Fruit fly (Drosophila melanogaster) whole organism, pupa: ENCODE data around the gene CG10011.
A peak's percentile ranks its signal among the peaks of the same experiment; 100 is the strongest.

Source experiments
- CG10348 ChIP-seq: fragments of 200-800 bp; sonication (Bioruptor generic); IDR thresholded peaks from 2 replicates; pipeline ENCODE4 v1.3.6; 2022; ENCODE audit warnings: missing biosample characterization, missing genetic modification characterization
- CG12605 ChIP-seq: fragments of 200-800 bp; sonication (Bioruptor generic); IDR thresholded peaks from 2 replicates; pipeline ENCODE4 v1.3.6; 2022; ENCODE audit warnings: missing biosample characterization, missing genetic modification characterization
- CG13204 ChIP-seq: fragments of 200-800 bp; sonication (Bioruptor generic); optimal IDR thresholded peaks from 2 replicates; lab custom pipeline; 2018; ENCODE audit warnings: missing biosample characterization, mild to moderate bottlenecking, missing genetic modification characterization, moderate library complexity
- CG14655 ChIP-seq: fragments of 200-800 bp; sonication (Bioruptor generic); optimal IDR thresholded peaks from 3 replicates; lab custom pipeline; 2017; ENCODE audit warnings: mild to moderate bottlenecking, missing biosample characterization, missing genetic modification reagents, missing genetic modification characterization
- CG15710 ChIP-seq: fragments of 200-800 bp; sonication (Bioruptor generic); optimal IDR thresholded peaks from 2 replicates; lab custom pipeline; 2018; ENCODE audit warnings: missing biosample characterization, mild to moderate bottlenecking, missing genetic modification characterization, moderate library complexity
- CG17806 ChIP-seq: fragments of 200-800 bp; sonication (Bioruptor generic); optimal IDR thresholded peaks from 2 replicates; lab custom pipeline; 2018; ENCODE audit warnings: missing biosample characterization, mild to moderate bottlenecking, missing genetic modification characterization, moderate library complexity
- CG32121 ChIP-seq: fragments of 200-800 bp; sonication (Bioruptor generic); IDR thresholded peaks from 2 replicates; pipeline ENCODE4 v1.3.6; 2022; ENCODE audit warnings: missing biosample characterization, missing genetic modification characterization
- CG34367 ChIP-seq: fragments of 200-800 bp; sonication (Bioruptor generic); optimal IDR thresholded peaks from 2 replicates; lab custom pipeline; 2018; ENCODE audit warnings: missing biosample characterization, mild to moderate bottlenecking, missing genetic modification characterization
- CG4496 ChIP-seq: fragments of 200-800 bp; sonication (Bioruptor generic); IDR thresholded peaks from 3 replicates; pipeline ENCODE4 v1.3.6; 2022; ENCODE audit warnings: missing biosample characterization, missing genetic modification characterization
- CG8159 ChIP-seq: fragments of 200-800 bp; sonication (Bioruptor generic); optimal IDR thresholded peaks from 3 replicates; lab custom pipeline; 2018; ENCODE audit warnings: missing biosample characterization, mild to moderate bottlenecking, missing genetic modification characterization, moderate library complexity
- CG8301 ChIP-seq: fragments of 200-800 bp; sonication (Bioruptor generic); optimal IDR thresholded peaks from 2 replicates; lab custom pipeline; 2018; ENCODE audit warnings: missing biosample characterization, mild to moderate bottlenecking, missing genetic modification characterization
- CG9948 ChIP-seq: fragments of 200-800 bp; sonication (Bioruptor generic); optimal IDR thresholded peaks from 2 replicates; lab custom pipeline; 2018; ENCODE audit warnings: missing biosample characterization, mild to moderate bottlenecking, missing genetic modification characterization, moderate library complexity
- D1 ChIP-seq: fragments of 200-800 bp; sonication (Bioruptor generic); optimal IDR thresholded peaks from 2 replicates; lab custom pipeline; 2018; ENCODE audit warnings: missing biosample characterization, mild to moderate bottlenecking, missing genetic modification characterization, moderate library complexity
- EcR ChIP-seq: fragments of 200-800 bp; sonication (Bioruptor generic); optimal IDR thresholded peaks from 3 replicates; lab custom pipeline; 2019; ENCODE audit warnings: missing biosample characterization, missing genetic modification characterization, mild to moderate bottlenecking, moderate library complexity, missing genetic modification reagents
- Ets98B ChIP-seq: fragments of 200-800 bp; sonication (Bioruptor generic); IDR thresholded peaks from 2 replicates; pipeline ENCODE4 v1.3.6; 2022; ENCODE audit warnings: missing biosample characterization, missing genetic modification characterization
- Pif1A ChIP-seq: fragments of 200-800 bp; sonication (Bioruptor generic); optimal IDR thresholded peaks from 3 replicates; lab custom pipeline; 2016; ENCODE audit warnings: missing biosample characterization, missing genetic modification characterization
- Pif1B ChIP-seq: fragments of 200-800 bp; sonication (Bioruptor generic); optimal IDR thresholded peaks from 3 replicates; lab custom pipeline; 2016; ENCODE audit warnings: missing biosample characterization, missing genetic modification characterization
- Snoo ChIP-seq: fragments of 200-800 bp; sonication (Bioruptor generic); optimal IDR thresholded peaks from 3 replicates; lab custom pipeline; 2017; ENCODE audit warnings: missing biosample characterization, mild to moderate bottlenecking, missing genetic modification characterization, inconsistent platforms
- fd96Ca ChIP-seq: fragments of 200-800 bp; sonication (Bioruptor generic); IDR thresholded peaks from 3 replicates; pipeline ENCODE4 v1.3.6; 2022; ENCODE audit warnings: missing biosample characterization, missing genetic modification characterization
- gl ChIP-seq: fragments of 200-800 bp; sonication (Bioruptor generic); optimal IDR thresholded peaks from 2 replicates; lab custom pipeline; 2018; ENCODE audit warnings: missing biosample characterization, mild to moderate bottlenecking, missing genetic modification characterization
- rn ChIP-seq: fragments of 200-800 bp; sonication (Bioruptor generic); IDR thresholded peaks from 2 replicates; pipeline ENCODE4 v1.3.6; 2022; ENCODE audit warnings: missing biosample characterization, missing genetic modification characterization

The CG10011 gene

DNA sequence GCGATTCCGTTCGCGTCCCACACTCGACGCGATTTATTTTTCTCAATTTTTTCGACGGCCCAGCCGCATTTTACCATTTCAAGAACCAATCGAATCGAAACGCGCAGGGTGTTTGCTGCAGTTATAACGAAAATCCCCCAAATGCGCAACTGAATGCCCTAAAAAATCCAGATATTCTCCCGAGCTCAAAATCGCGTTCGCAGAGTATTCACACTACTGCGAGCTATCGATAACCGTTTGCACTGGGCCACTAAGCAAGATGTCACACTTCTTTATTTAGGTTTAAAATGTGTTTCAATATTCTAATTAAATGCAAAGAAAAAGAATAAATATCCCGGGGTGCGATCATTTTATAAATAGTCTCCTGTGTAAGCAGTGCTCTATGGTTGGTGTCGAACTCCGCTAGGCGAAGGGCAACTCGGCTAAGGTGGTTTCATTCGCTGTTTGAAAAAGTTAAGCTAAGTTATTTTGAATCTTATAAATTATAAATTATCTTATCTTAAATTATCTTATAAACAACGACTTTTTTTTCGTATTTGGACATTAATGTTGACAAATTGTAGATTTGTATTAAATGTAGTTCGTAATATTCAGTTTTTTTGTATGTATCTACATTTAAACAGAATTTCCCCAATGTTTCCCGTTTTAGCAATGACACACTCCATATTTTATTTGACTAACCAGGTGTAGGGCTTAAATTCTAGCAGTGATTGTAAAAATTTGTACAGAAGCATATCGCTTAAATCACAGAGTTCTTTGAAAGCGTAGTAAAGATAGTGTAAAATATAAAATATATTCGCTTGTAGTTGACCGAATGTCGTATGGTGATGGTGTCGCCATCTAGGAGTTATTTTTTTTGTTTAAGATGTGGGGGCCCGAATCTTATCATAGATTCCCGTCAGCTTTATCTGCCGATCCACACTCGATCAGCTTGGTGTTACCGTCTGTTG is at the start of gene CG10011:
Gene CG10011 (minus strand): TSS at position 119 of the 950 bp plus-strand sequence.
- TF ChIP-seq CG8159 (tag; lab: Kevin White, UChicago) (peak; percentile 7), Snoo (peak; percentile 1), CG15710 (tag; lab: Kevin White, UChicago) (no peak), CG32121 (GFP tag; lab: Robert Waterston, UW) (peak; percentile 36; the same call in 1 of the 2 replicates), D1 (tag; lab: Kevin White, UChicago) (no peak)

DNA sequence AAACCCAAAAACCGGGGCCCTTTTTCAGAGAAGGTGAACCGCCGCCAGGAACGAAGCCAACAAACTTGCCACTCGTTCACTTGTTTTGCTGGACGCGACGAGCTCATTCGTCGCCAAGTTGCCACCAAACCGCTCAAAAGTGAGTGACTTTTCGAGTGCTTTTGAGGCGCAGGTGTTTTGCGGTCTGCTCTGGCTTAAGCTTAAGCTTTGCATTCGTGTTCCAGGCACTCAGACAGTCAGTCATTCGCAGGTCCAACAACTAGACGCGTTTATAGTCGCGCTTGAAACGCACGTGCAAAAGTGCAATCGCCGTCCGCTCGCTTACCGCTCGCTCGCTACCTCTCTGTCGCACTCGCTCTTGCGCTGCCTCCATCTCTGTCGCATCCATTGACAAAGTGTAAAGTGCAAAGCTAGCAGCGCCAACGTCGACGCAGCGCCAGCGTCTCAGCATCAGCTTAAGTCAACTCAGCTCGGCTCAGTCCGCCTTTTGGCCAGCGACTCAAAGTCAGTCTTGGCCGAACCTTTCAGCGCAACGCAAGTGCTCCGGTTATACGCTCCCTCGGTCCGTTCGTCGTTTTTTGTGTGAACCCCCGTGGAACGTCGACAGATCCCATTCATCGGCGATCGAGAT is 47.0 kb upstream of the CG10011 start:
- TF ChIP-seq Ets98B (GFP tag; lab: Robert Waterston, UW) (no peak), CG14655 (no peak), Pif1B (GFP tag; lab: Kevin White, UChicago) (no peak), CG32121 (GFP tag; lab: Robert Waterston, UW) (peak; percentile 47; the same call in 1 of the 2 replicates), CG8159 (tag; lab: Kevin White, UChicago) (no peak), CG9948 (tag; lab: Kevin White, UChicago) (no peak), fd96Ca (no peak), CG17806 (tag; lab: Kevin White, UChicago) (no peak), Pif1A (GFP tag; lab: Kevin White, UChicago) (no peak), D1 (tag; lab: Kevin White, UChicago) (no peak), gl (tag; lab: Kevin White, UChicago) (no peak), EcR (GFP tag; lab: Kevin White, UChicago) (peak; percentile 41), CG34367 (tag; lab: Kevin White, UChicago) (no peak), CG8301 (tag; lab: Kevin White, UChicago) (no peak), CG15710 (tag; lab: Kevin White, UChicago) (no peak), rn (GFP tag; lab: Robert Waterston, UW) (no peak), CG13204 (GFP tag; lab: Kevin White, UChicago) (peak; percentile 100), CG4496 (GFP tag; lab: Robert Waterston, UW) (0 out of 3 replicates have a peak, but pooled peaks have one; percentile 43), Snoo (no peak), CG10348 (GFP tag; lab: Robert Waterston, UW) (no peak), CG12605 (no peak)

DNA sequence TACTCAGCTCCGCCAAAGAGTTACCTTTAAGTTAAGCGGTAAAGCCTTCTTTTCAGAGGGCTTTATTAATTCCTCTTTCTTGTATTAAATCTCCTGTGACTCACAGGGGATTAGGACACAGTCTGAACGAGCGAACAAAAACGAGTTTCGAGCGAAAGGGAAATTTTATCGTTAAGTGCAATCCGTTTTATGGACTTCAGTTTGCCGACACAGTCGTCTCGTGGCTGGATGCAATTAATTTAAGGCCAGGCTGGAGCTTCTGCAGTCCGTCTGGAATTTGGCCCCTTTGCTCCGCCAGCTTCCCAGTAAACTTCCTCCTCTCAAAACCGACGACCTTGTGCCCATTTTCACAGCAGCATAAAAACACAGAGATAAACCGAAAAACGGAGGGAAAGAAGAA is 44.7 kb upstream of the CG10011 start:
- TF ChIP-seq CG8159 (tag; lab: Kevin White, UChicago) = no peak
- TF ChIP-seq Snoo = peak; percentile 45
- peak; percentile 19 for TF ChIP-seq EcR (GFP tag; lab: Kevin White, UChicago)

DNA sequence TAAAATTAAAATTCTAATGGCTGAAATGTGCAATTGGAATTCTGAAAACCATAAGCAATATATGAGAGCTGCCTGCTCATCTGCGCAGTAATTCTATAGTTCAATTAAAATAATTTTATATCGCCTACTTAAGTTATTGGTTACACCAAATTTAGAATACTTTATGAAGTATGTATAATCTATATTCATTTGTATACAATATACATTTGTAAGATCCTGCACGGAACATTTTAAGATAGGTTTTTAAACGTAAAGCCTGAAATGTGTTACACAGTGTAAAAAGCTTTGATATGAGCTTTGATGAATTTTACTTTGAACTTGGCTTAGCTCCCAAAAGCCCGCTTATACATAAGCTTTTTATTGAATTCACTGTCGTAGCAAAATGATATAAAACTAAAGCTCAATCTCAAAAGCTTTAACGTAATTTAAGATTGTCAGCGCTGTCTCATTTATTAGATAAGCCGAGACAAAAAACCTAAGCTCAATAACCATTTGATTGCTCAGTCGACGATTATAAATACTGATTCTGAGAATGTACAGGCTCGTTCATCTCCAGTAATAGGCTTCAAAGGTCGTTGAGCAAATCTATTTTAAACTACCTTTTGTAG is 42.7 kb upstream of the CG10011 start:
- TF ChIP-seq gl (tag; lab: Kevin White, UChicago) (no peak), CG32121 (GFP tag; lab: Robert Waterston, UW) (0 out of 2 replicates have a peak, but pooled peaks have one; percentile 34), Snoo (peak; percentile 2), CG15710 (tag; lab: Kevin White, UChicago) (peak; percentile 0), CG14655 (peak; percentile 2), CG10348 (GFP tag; lab: Robert Waterston, UW) (no peak), CG34367 (tag; lab: Kevin White, UChicago) (peak; percentile 11), CG8159 (tag; lab: Kevin White, UChicago) (peak; percentile 41), CG9948 (tag; lab: Kevin White, UChicago) (peak; percentile 23), CG17806 (tag; lab: Kevin White, UChicago) (peak; percentile 29), CG4496 (GFP tag; lab: Robert Waterston, UW) (no peak), CG8301 (tag; lab: Kevin White, UChicago) (peak; percentile 44)

DNA sequence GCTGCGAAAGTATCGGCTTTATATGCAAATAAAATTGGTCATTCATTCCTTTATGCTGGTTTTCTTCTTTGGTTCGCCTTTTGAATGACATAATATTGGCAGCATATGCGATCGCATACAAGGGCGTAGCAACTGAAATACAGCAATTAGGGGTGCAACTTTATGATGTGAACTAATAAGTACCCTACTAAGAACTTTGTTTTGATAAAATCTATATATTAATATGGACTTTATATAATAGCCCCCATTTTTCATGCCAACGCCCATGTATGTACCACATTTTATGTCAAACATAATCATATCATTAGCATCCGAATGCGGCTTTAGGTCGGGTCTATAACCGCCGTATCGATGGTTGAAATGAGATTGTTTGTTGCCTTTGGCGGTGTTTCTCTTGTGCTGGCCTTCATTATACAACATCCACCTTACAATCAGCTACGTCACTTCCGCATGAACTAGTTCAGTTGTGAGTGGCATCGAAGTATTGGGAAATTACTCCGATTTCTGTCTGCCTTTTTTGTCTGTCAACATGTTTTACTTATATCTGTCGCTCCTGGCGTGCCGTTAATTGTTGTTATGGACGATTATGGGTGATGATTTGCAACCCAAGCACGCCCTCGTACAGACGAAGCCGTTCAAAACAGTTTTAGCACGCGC is 42.1 kb upstream of the CG10011 start:
- TF ChIP-seq CG15710 (tag; lab: Kevin White, UChicago) (no peak), Pif1B (GFP tag; lab: Kevin White, UChicago) (no peak), gl (tag; lab: Kevin White, UChicago) (no peak), CG8159 (tag; lab: Kevin White, UChicago) (no peak), fd96Ca (no peak)
- TF ChIP-seq, all 21 proteins: peak for 0
